Worm (Caenorhabditis elegans) whole organism, early embryonic: Measurements from ENCODE around the gene T05C3.2.

Source experiments
- B0310.2 ChIP-seq: sonication (generic microtip); optimal IDR thresholded peaks from 2 replicates; lab custom pipeline; 2016; ENCODE audit warnings: mild to moderate bottlenecking, missing genetic modification characterization, missing compliant biosample characterization
- F13C5.2 ChIP-seq: sonication (generic microtip); optimal IDR thresholded peaks from 2 replicates; lab custom pipeline; 2017; ENCODE audit warnings: mild to moderate bottlenecking, missing genetic modification characterization, inconsistent platforms, missing compliant biosample characterization
- aly-1 ChIP-seq: sonication (generic microtip); optimal IDR thresholded peaks from 2 replicates; lab custom pipeline; 2016; ENCODE audit warnings: missing genetic modification characterization, missing compliant biosample characterization
- ama-1 ChIP-seq: fragments of 150-350 bp; optimal IDR thresholded peaks from 2 replicates; lab custom pipeline; 2014
- ceh-13 ChIP-seq: fragments of 200-800 bp; sonication (Bioruptor generic); optimal IDR thresholded peaks from 2 replicates; lab custom pipeline; 2018; ENCODE audit warnings: mild to moderate bottlenecking, missing genetic modification characterization, missing compliant biosample characterization
- ceh-36 ChIP-seq: sonication (generic microtip); optimal IDR thresholded peaks from 2 replicates; lab custom pipeline; 2016; ENCODE audit warnings: missing genetic modification characterization, inconsistent platforms, missing compliant biosample characterization
- ets-7 ChIP-seq: sonication (generic microtip); optimal IDR thresholded peaks from 2 replicates; lab custom pipeline; 2016; ENCODE audit warnings: missing genotype, missing genetic modification characterization, missing compliant biosample characterization
- flt-1 ChIP-seq: fragments of 200-800 bp; sonication (Bioruptor generic); IDR thresholded peaks from 2 replicates; pipeline ENCODE4 v1.3.6; 2022; ENCODE audit warnings: missing genetic modification characterization, missing compliant biosample characterization
- hmbx-1 ChIP-seq: sonication (generic microtip); optimal IDR thresholded peaks from 2 replicates; lab custom pipeline; 2016; ENCODE audit warnings: mild to moderate bottlenecking, missing genetic modification characterization, missing compliant biosample characterization
- hmg-4 ChIP-seq: fragments of 200-800 bp; sonication (Bioruptor generic); optimal IDR thresholded peaks from 2 replicates; lab custom pipeline; 2018; ENCODE audit warnings: mild to moderate bottlenecking, missing genetic modification characterization, missing compliant biosample characterization
- hnd-1 ChIP-seq: sonication (generic microtip); optimal IDR thresholded peaks from 2 replicates; lab custom pipeline; 2016; ENCODE audit warnings: missing genetic modification characterization, missing compliant biosample characterization
- pes-1 ChIP-seq: fragments of 200-800 bp; sonication (Bioruptor generic); IDR thresholded peaks from 2 replicates; pipeline ENCODE4 v1.3.6; 2022; ENCODE audit warnings: missing genetic modification reagents, missing genetic modification characterization, missing compliant biosample characterization
- scrt-1 ChIP-seq: fragments of 200-800 bp; sonication (Bioruptor generic); IDR thresholded peaks from 2 replicates; pipeline ENCODE4 v1.3.6; 2022; ENCODE audit warnings: missing genetic modification characterization, missing compliant biosample characterization
- sea-1 ChIP-seq: fragments of 200-800 bp; sonication (Bioruptor generic); conservative IDR thresholded peaks from 2 replicates; pipeline ENCODE4 v1.3.6; 2022; ENCODE audit warnings: missing genetic modification characterization, missing compliant biosample characterization
- tbx-11 ChIP-seq: fragments of 200-800 bp; sonication (Bioruptor generic); IDR thresholded peaks from 2 replicates; pipeline ENCODE4 v1.3.6; 2022; ENCODE audit warnings: missing genetic modification characterization, missing compliant biosample characterization
- tbx-37 ChIP-seq: fragments of 200-800 bp; sonication (Bioruptor generic); conservative IDR thresholded peaks from 2 replicates; pipeline ENCODE4 v1.3.6; 2022; ENCODE audit warnings: missing genetic modification reagents, missing genetic modification characterization, missing compliant biosample characterization
- tra-4 ChIP-seq: sonication (generic microtip); optimal IDR thresholded peaks from 2 replicates; lab custom pipeline; 2017; ENCODE audit warnings: missing genetic modification characterization, missing compliant biosample characterization

The T05C3.2 gene

ce11 chrV:5525208-5525607, 31.7 kb downstream of the T05C3.2 start:
- TF ChIP-seq hmg-4 (GFP tag; lab: Kevin White, UChicago) (no peak), pes-1 (no peak), flt-1 (GFP tag; lab: Robert Waterston, UW) (no peak), tbx-37 (GFP tag; lab: Robert Waterston, UW) (no peak), F13C5.2 (tag; lab: Kevin White, UChicago) (no peak), ceh-13 (GFP tag; lab: Kevin White, UChicago) (no peak), scrt-1 (GFP tag; lab: Robert Waterston, UW) (no peak), hnd-1 (tag; lab: Kevin White, UChicago) (no peak), sea-1 (GFP tag; lab: Robert Waterston, UW) (no peak)

- TF ChIP-seq hmg-4 (GFP tag; lab: Kevin White, UChicago) (no peak), F13C5.2 (tag; lab: Kevin White, UChicago) (no peak), ets-7 (no peak), ceh-13 (GFP tag; lab: Kevin White, UChicago) (no peak), ceh-36 (tag; lab: Kevin White, UChicago) (no peak), ama-1 (lab: Kevin White, UChicago) (no peak), scrt-1 (GFP tag; lab: Robert Waterston, UW) (no peak), tbx-37 (GFP tag; lab: Robert Waterston, UW) (no peak), tbx-11 (GFP tag; lab: Robert Waterston, UW) (no peak), pes-1 (no peak), sea-1 (GFP tag; lab: Robert Waterston, UW) (no peak), aly-1 (no peak), B0310.2 (tag; lab: Kevin White, UChicago) (no peak), tra-4 (no peak), flt-1 (GFP tag; lab: Robert Waterston, UW) (no peak), hnd-1 (tag; lab: Kevin White, UChicago) (no peak), hmbx-1 (tag; lab: Kevin White, UChicago) (no peak)
Measured at ce11 chrV:5527694-5528093, 34.1 kb downstream of the T05C3.2 start.

ce11 chrV:5533755-5534154, 40.2 kb downstream of the T05C3.2 start, which contains the start of gene grl-1:
TSS of gene grl-1 (minus strand) at chrV:5533855.
- no peak for TF ChIP-seq pes-1
- TF ChIP-seq tbx-37 (GFP tag; lab: Robert Waterston, UW), result no peak
- TF ChIP-seq F13C5.2 (tag; lab: Kevin White, UChicago), result no peak
- TF ChIP-seq tbx-11 (GFP tag; lab: Robert Waterston, UW), result no peak
- TF ChIP-seq aly-1, result no peak
- no peak for TF ChIP-seq tra-4
- no peak for TF ChIP-seq hmg-4 (GFP tag; lab: Kevin White, UChicago)
- no peak for TF ChIP-seq ceh-13 (GFP tag; lab: Kevin White, UChicago)
- no peak for TF ChIP-seq hmbx-1 (tag; lab: Kevin White, UChicago)
- no peak for TF ChIP-seq scrt-1 (GFP tag; lab: Robert Waterston, UW)
- no peak for TF ChIP-seq ceh-36 (tag; lab: Kevin White, UChicago)
- TF ChIP-seq flt-1 (GFP tag; lab: Robert Waterston, UW), result no peak
- TF ChIP-seq ama-1 (lab: Kevin White, UChicago), result no peak
- no peak for TF ChIP-seq ets-7
- TF ChIP-seq hnd-1 (tag; lab: Kevin White, UChicago), result no peak

- TF ChIP-seq tra-4 (no peak), tbx-37 (GFP tag; lab: Robert Waterston, UW) (no peak), hmg-4 (GFP tag; lab: Kevin White, UChicago) (no peak), ama-1 (lab: Kevin White, UChicago) (no peak), B0310.2 (tag; lab: Kevin White, UChicago) (no peak), scrt-1 (GFP tag; lab: Robert Waterston, UW) (no peak), aly-1 (no peak), tbx-11 (GFP tag; lab: Robert Waterston, UW) (no peak), hmbx-1 (tag; lab: Kevin White, UChicago) (no peak), ceh-36 (tag; lab: Kevin White, UChicago) (no peak), hnd-1 (tag; lab: Kevin White, UChicago) (no peak), ets-7 (no peak), sea-1 (GFP tag; lab: Robert Waterston, UW) (no peak), flt-1 (GFP tag; lab: Robert Waterston, UW) (no peak), F13C5.2 (tag; lab: Kevin White, UChicago) (no peak), pes-1 (no peak)
Measured at ce11 chrV:5535774-5536173, 42.2 kb downstream of the T05C3.2 start, which contains the start of gene C24G6.8. TSS of gene C24G6.8 (minus strand) at chrV:5535874.

ce11 chrV:5536240-5536811, 42.8 kb downstream of the T05C3.2 start, which contains the start of the genes cox-16 and syp-2:
TSS of gene cox-16 (minus strand) at chrV:5536243.
TSS of gene syp-2 (plus strand) at chrV:5536487.
- no peak for TF ChIP-seq ceh-13 (GFP tag; lab: Kevin White, UChicago)
- no peak for TF ChIP-seq hnd-1 (tag; lab: Kevin White, UChicago)
- TF ChIP-seq F13C5.2 (tag; lab: Kevin White, UChicago), result no peak
- TF ChIP-seq ets-7, result no peak
- no peak for TF ChIP-seq tbx-11 (GFP tag; lab: Robert Waterston, UW)
- TF ChIP-seq pes-1, result no peak
- no peak for TF ChIP-seq ama-1 (lab: Kevin White, UChicago)
- no peak for TF ChIP-seq tra-4
- TF ChIP-seq hmg-4 (GFP tag; lab: Kevin White, UChicago), result no peak
- TF ChIP-seq aly-1, result no peak
- TF ChIP-seq B0310.2 (tag; lab: Kevin White, UChicago), result no peak
- TF ChIP-seq scrt-1 (GFP tag; lab: Robert Waterston, UW), result no peak
- TF ChIP-seq tbx-37 (GFP tag; lab: Robert Waterston, UW), result no peak
- no peak for TF ChIP-seq sea-1 (GFP tag; lab: Robert Waterston, UW)
- TF ChIP-seq flt-1 (GFP tag; lab: Robert Waterston, UW), result no peak
- no peak for TF ChIP-seq ceh-36 (tag; lab: Kevin White, UChicago)
- no peak for TF ChIP-seq hmbx-1 (tag; lab: Kevin White, UChicago)

- TF ChIP-seq sea-1 (GFP tag; lab: Robert Waterston, UW), result no peak
- no peak for TF ChIP-seq F13C5.2 (tag; lab: Kevin White, UChicago)
- no peak for TF ChIP-seq ets-7
- no peak for TF ChIP-seq hmg-4 (GFP tag; lab: Kevin White, UChicago)
- TF ChIP-seq hnd-1 (tag; lab: Kevin White, UChicago), result no peak
- no peak for TF ChIP-seq hmbx-1 (tag; lab: Kevin White, UChicago)
Measured at ce11 chrV:5538500-5538899, 45.0 kb downstream of the T05C3.2 start, which contains the start of gene cft-1. TSS of gene cft-1 (plus strand) at chrV:5538800.
